Fruit fly (Drosophila melanogaster) whole organism, embryonic: ENCODE data around the gene alien.

ENCODE experiments used
- CG11093 ChIP-seq: fragments of 200-800 bp; sonication (Bioruptor generic); IDR thresholded peaks from 3 replicates; pipeline ENCODE4 v1.3.6; 2022; ENCODE audit warnings: missing biosample characterization, missing genetic modification characterization
- CG12744 ChIP-seq: fragments of 200-800 bp; sonication (Bioruptor generic); optimal IDR thresholded peaks from 2 replicates; lab custom pipeline; 2016; ENCODE audit warnings: missing biosample characterization, missing genetic modification characterization
- CG12769 ChIP-seq: fragments of 200-800 bp; sonication (Bioruptor generic); optimal IDR thresholded peaks from 2 replicates; lab custom pipeline; 2019; ENCODE audit warnings: missing biosample characterization, mild to moderate bottlenecking, missing genetic modification characterization, moderate library complexity
- CG17328 ChIP-seq: fragments of 200-800 bp; sonication (Bioruptor generic); IDR thresholded peaks from 2 replicates; pipeline ENCODE4 v1.3.6; 2022; ENCODE audit warnings: missing biosample characterization, missing genetic modification characterization
- CG17359 ChIP-seq: fragments of 200-800 bp; sonication (Bioruptor generic); optimal IDR thresholded peaks from 3 replicates; lab custom pipeline; 2018; ENCODE audit warnings: missing biosample characterization, mild to moderate bottlenecking, missing genetic modification characterization, moderate library complexity
- CG18599 ChIP-seq: fragments of 200-800 bp; sonication (Bioruptor generic); optimal IDR thresholded peaks from 3 replicates; lab custom pipeline; 2017; ENCODE audit warnings: missing biosample characterization, missing genetic modification characterization, mild to moderate bottlenecking, moderate library complexity, missing genetic modification reagents
- CG2199 ChIP-seq: fragments of 200-800 bp; sonication (Bioruptor generic); IDR thresholded peaks from 3 replicates; pipeline ENCODE4 v1.3.6; 2022; ENCODE audit warnings: missing biosample characterization, missing genetic modification characterization
- CG30020 ChIP-seq: fragments of 200-800 bp; optimal IDR thresholded peaks from 2 replicates; lab custom pipeline; 2019; ENCODE audit warnings: missing biosample characterization, mild to moderate bottlenecking, missing genetic modification characterization, moderate library complexity
- CG31365 ChIP-seq: fragments of 200-800 bp; sonication (Bioruptor generic); optimal IDR thresholded peaks from 2 replicates; lab custom pipeline; 2018; ENCODE audit warnings: missing biosample characterization, mild to moderate bottlenecking, missing genetic modification characterization
- CG3838 ChIP-seq: fragments of 200-800 bp; sonication (Bioruptor generic); optimal IDR thresholded peaks from 3 replicates; lab custom pipeline; 2016; ENCODE audit warnings: missing biosample characterization, missing genetic modification characterization
- CG4820 ChIP-seq: fragments of 200-800 bp; sonication (Bioruptor generic); optimal IDR thresholded peaks from 3 replicates; lab custom pipeline; 2016; ENCODE audit warnings: missing biosample characterization, missing genetic modification characterization
- CG6683 ChIP-seq: fragments of 200-800 bp; sonication (Bioruptor generic); optimal IDR thresholded peaks from 2 replicates; lab custom pipeline; 2017; ENCODE audit warnings: missing biosample characterization, mild to moderate bottlenecking, missing genetic modification characterization, missing genetic modification reagents
- CG7556 ChIP-seq: fragments of 200-800 bp; sonication (Bioruptor generic); optimal IDR thresholded peaks from 2 replicates; lab custom pipeline; 2017; ENCODE audit warnings: missing biosample characterization, mild to moderate bottlenecking, missing genetic modification characterization
- CG7839 ChIP-seq: fragments of 200-800 bp; sonication (Bioruptor generic); optimal IDR thresholded peaks from 3 replicates; lab custom pipeline; 2018; ENCODE audit warnings: missing biosample characterization, mild to moderate bottlenecking, missing genetic modification characterization, moderate library complexity
- CG9876 ChIP-seq: fragments of 200-800 bp; sonication (Bioruptor generic); optimal IDR thresholded peaks from 2 replicates; lab custom pipeline; 2016; ENCODE audit warnings: missing biosample characterization, missing genetic modification characterization
- HLHmδ ChIP-seq: fragments of 200-800 bp; sonication (Bioruptor generic); optimal IDR thresholded peaks from 2 replicates; lab custom pipeline; 2018; ENCODE audit warnings: missing biosample characterization, mild to moderate bottlenecking, missing genetic modification characterization, moderate library complexity
- Hey ChIP-seq: fragments of 200-800 bp; sonication (Bioruptor generic); optimal IDR thresholded peaks from 3 replicates; lab custom pipeline; 2018; ENCODE audit warnings: missing biosample characterization, mild to moderate bottlenecking, missing genetic modification characterization
- HmgZ ChIP-seq: fragments of 200-800 bp; sonication (Bioruptor generic); optimal IDR thresholded peaks from 2 replicates; lab custom pipeline; 2018; ENCODE audit warnings: missing biosample characterization, mild to moderate bottlenecking, missing genetic modification characterization
- Hmr ChIP-seq: fragments of 200-800 bp; sonication (Bioruptor generic); optimal IDR thresholded peaks from 3 replicates; lab custom pipeline; 2017; ENCODE audit warnings: mild to moderate bottlenecking, missing biosample characterization, missing genetic modification reagents, missing genetic modification characterization
- Hsf ChIP-seq: fragments of 200-800 bp; sonication (Bioruptor generic); optimal IDR thresholded peaks from 3 replicates; lab custom pipeline; 2016; ENCODE audit warnings: missing biosample characterization, missing genetic modification characterization
- Jarid2 ChIP-seq: fragments of 200-800 bp; sonication (Bioruptor generic); optimal IDR thresholded peaks from 3 replicates; lab custom pipeline; 2017; ENCODE audit warnings: mild to moderate bottlenecking, missing biosample characterization, missing genetic modification reagents, missing genetic modification characterization
- Kr ChIP-seq: fragments of 200-800 bp; sonication (Bioruptor generic); optimal IDR thresholded peaks from 2 replicates; lab custom pipeline; 2017; ENCODE audit warnings: missing biosample characterization, mild to moderate bottlenecking, missing genetic modification characterization
- MBD-R2 ChIP-seq: fragments of 200-800 bp; sonication (Bioruptor generic); IDR thresholded peaks from 2 replicates; pipeline ENCODE4 v1.3.6; 2022; ENCODE audit warnings: missing biosample characterization, missing genetic modification characterization
- Max ChIP-seq: fragments of 200-800 bp; sonication (Bioruptor generic); optimal IDR thresholded peaks from 2 replicates; lab custom pipeline; 2016; ENCODE audit warnings: missing biosample characterization, mild to moderate bottlenecking, missing genetic modification characterization
- NC2α ChIP-seq: fragments of 200-800 bp; sonication (Bioruptor generic); optimal IDR thresholded peaks from 2 replicates; lab custom pipeline; 2016; ENCODE audit warnings: missing biosample characterization, missing genetic modification characterization
- Pdp1 ChIP-seq, 2 experiments: fragments of 200-800 bp; sonication (Bioruptor generic); optimal IDR thresholded peaks; 3 replicates each; lab custom pipeline; 2016; ENCODE audit warnings: missing biosample characterization in 2 of 2, missing genetic modification characterization in 2 of 2, mild to moderate bottlenecking in 1 of 2, moderate library complexity in 1 of 2
- Sox100B ChIP-seq: fragments of 200-800 bp; sonication (Bioruptor generic); optimal IDR thresholded peaks from 3 replicates; lab custom pipeline; 2018; ENCODE audit warnings: missing biosample characterization, mild to moderate bottlenecking, missing genetic modification characterization
- Ssrp ChIP-seq: fragments of 200-800 bp; sonication (Bioruptor generic); optimal IDR thresholded peaks from 2 replicates; lab custom pipeline; 2018; ENCODE audit warnings: missing biosample characterization, mild to moderate bottlenecking, missing genetic modification characterization, moderate library complexity
- Trl ChIP-seq, 3 experiments: fragments of >200 bp in 2 of 3; fragments of 200-800 bp in 1 of 3; sonication (Bioruptor generic) in 1 of 3; optimal IDR thresholded peaks; 2 replicates in 1 of 3; 3 replicates in 2 of 3; lab custom pipeline; 2016 to 2017; ENCODE audit warnings: missing biosample characterization in 1 of 3, missing genetic modification characterization in 1 of 3
- bbx ChIP-seq: fragments of 200-800 bp; sonication (Bioruptor generic); IDR thresholded peaks from 2 replicates; pipeline ENCODE4 v1.3.6; 2022; ENCODE audit warnings: missing biosample characterization, missing genetic modification characterization; ENCODE audit not compliant: partially characterized antibody
- cg ChIP-seq: fragments of 200-800 bp; sonication (Bioruptor generic); optimal IDR thresholded peaks from 3 replicates; lab custom pipeline; 2019; ENCODE audit warnings: missing biosample characterization, mild to moderate bottlenecking, missing genetic modification characterization, moderate library complexity
- crc ChIP-seq: fragments of 200-800 bp; sonication (Bioruptor generic); optimal IDR thresholded peaks from 2 replicates; lab custom pipeline; 2016; ENCODE audit warnings: missing biosample characterization, missing genetic modification characterization
- crol ChIP-seq: fragments of 200-800 bp; sonication (Bioruptor generic); IDR thresholded peaks from 2 replicates; pipeline ENCODE4 v1.3.6; 2022; ENCODE audit warnings: missing biosample characterization, missing genetic modification characterization
- cwo ChIP-seq: fragments of 200-800 bp; sonication (Bioruptor generic); optimal IDR thresholded peaks from 3 replicates; lab custom pipeline; 2017; ENCODE audit warnings: missing biosample characterization, missing genetic modification characterization, mild to moderate bottlenecking, moderate library complexity, missing genetic modification reagents
- ems ChIP-seq: fragments of 200-800 bp; sonication (Bioruptor generic); optimal IDR thresholded peaks from 3 replicates; lab custom pipeline; 2016; ENCODE audit warnings: missing biosample characterization, missing genetic modification characterization
- gsb ChIP-seq: fragments of 200-800 bp; sonication (Bioruptor generic); IDR thresholded peaks from 2 replicates; pipeline ENCODE4 v1.3.6; 2022; ENCODE audit warnings: missing biosample characterization, missing genetic modification characterization
- hth ChIP-seq: fragments of >200 bp; optimal IDR thresholded peaks from 2 replicates; lab custom pipeline; 2017; ENCODE audit warnings: inconsistent platforms
- lab ChIP-seq: fragments of 200-800 bp; sonication (Bioruptor generic); optimal IDR thresholded peaks from 3 replicates; lab custom pipeline; 2017; ENCODE audit warnings: missing biosample characterization, missing genetic modification characterization, mild to moderate bottlenecking, moderate library complexity, missing genetic modification reagents
- lbe ChIP-seq: fragments of 200-800 bp; sonication (Bioruptor generic); optimal IDR thresholded peaks from 2 replicates; lab custom pipeline; 2016; ENCODE audit warnings: missing biosample characterization, mild to moderate bottlenecking, missing genetic modification characterization
- nerfin-2 ChIP-seq: fragments of 200-800 bp; sonication (Bioruptor generic); IDR thresholded peaks from 2 replicates; pipeline ENCODE4 v1.3.6; 2022; ENCODE audit warnings: missing biosample characterization, missing genetic modification characterization; ENCODE audit not compliant: partially characterized antibody
- oc ChIP-seq: fragments of 200-800 bp; sonication (Bioruptor generic); optimal IDR thresholded peaks from 2 replicates; lab custom pipeline; 2018; ENCODE audit warnings: missing biosample characterization, mild to moderate bottlenecking, missing genetic modification characterization, moderate library complexity
- org-1 ChIP-seq: fragments of 200-800 bp; sonication (Bioruptor generic); optimal IDR thresholded peaks from 2 replicates; lab custom pipeline; 2017; ENCODE audit warnings: missing biosample characterization, missing genetic modification characterization
- ranshi ChIP-seq: fragments of 200-800 bp; sonication (Bioruptor generic); IDR thresholded peaks from 2 replicates; pipeline ENCODE4 v1.3.6; 2022; ENCODE audit warnings: missing biosample characterization, missing genetic modification characterization
- sd ChIP-seq: fragments of 200-800 bp; sonication (Bioruptor generic); optimal IDR thresholded peaks from 3 replicates; lab custom pipeline; 2018; ENCODE audit warnings: missing biosample characterization, mild to moderate bottlenecking, missing genetic modification characterization, moderate library complexity
- sug ChIP-seq: fragments of 200-800 bp; optimal IDR thresholded peaks from 2 replicates; lab custom pipeline; 2019; ENCODE audit warnings: missing biosample characterization, mild to moderate bottlenecking, missing genetic modification characterization, moderate library complexity
- toy ChIP-seq: fragments of 200-800 bp; sonication (Bioruptor generic); IDR thresholded peaks from 2 replicates; pipeline ENCODE4 v1.3.6; 2022; ENCODE audit warnings: missing biosample characterization, missing genetic modification characterization
- ttk ChIP-seq: fragments of 200-800 bp; sonication (Bioruptor generic); IDR thresholded peaks from 2 replicates; pipeline ENCODE4 v2.1.2; 2022; ENCODE audit warnings: missing biosample characterization, missing genetic modification characterization
- tup ChIP-seq: fragments of 200-800 bp; sonication (Bioruptor generic); optimal IDR thresholded peaks from 2 replicates; lab custom pipeline; 2016; ENCODE audit warnings: missing biosample characterization, mild to moderate bottlenecking, missing genetic modification characterization, moderate library complexity
- twi ChIP-seq: fragments of 200-800 bp; optimal IDR thresholded peaks from 2 replicates; lab custom pipeline; 2019; ENCODE audit warnings: missing biosample characterization, mild to moderate bottlenecking, missing genetic modification characterization, moderate library complexity
- vvl ChIP-seq: fragments of 200-800 bp; sonication (Bioruptor generic); IDR thresholded peaks from 2 replicates; pipeline ENCODE4 v1.3.6; 2022; ENCODE audit warnings: missing biosample characterization, missing genetic modification characterization

Gene alien

dm6 chr2L:8989037-8989591 is 8.1 kb downstream of the alien start, which contains the start of gene rost:
Gene rost (minus strand): TSS chr2L:8989539.
- no peak for TF ChIP-seq tup (GFP tag; lab: Kevin White, UChicago)
- TF ChIP-seq CG18599 (GFP tag; lab: Kevin White, UChicago), result peak; percentile 49
- TF ChIP-seq org-1 (GFP tag; lab: Kevin White, UChicago), result no peak
- 0 out of 2 replicates have a peak, but pooled peaks have one; percentile 7 for TF ChIP-seq MBD-R2 (GFP tag; lab: Robert Waterston, UW)
- TF ChIP-seq CG17328 (GFP tag; lab: Robert Waterston, UW), result no peak
- no peak for TF ChIP-seq Ssrp (tag; lab: Kevin White, UChicago)
- peak; percentile 40 for TF ChIP-seq cwo
- TF ChIP-seq CG6683 (GFP tag; lab: Kevin White, UChicago), result no peak
- no peak for TF ChIP-seq CG17359 (tag; lab: Kevin White, UChicago)
- no peak for TF ChIP-seq CG11093 (GFP tag; lab: Robert Waterston, UW)
- TF ChIP-seq Jarid2 (GFP tag; lab: Kevin White, UChicago), result peak; percentile 41
- TF ChIP-seq CG12744 (GFP tag; lab: Kevin White, UChicago), result no peak
- TF ChIP-seq Kr (GFP tag; lab: Kevin White, UChicago), result no peak
- no peak for TF ChIP-seq CG9876
- TF ChIP-seq Hsf (GFP tag; lab: Kevin White, UChicago), result no peak
- TF ChIP-seq CG31365 (tag; lab: Kevin White, UChicago), result no peak
- no peak for TF ChIP-seq CG3838
- TF ChIP-seq ems (GFP tag; lab: Kevin White, UChicago), result no peak
- no peak for TF ChIP-seq HLHmδ (GFP tag; lab: Kevin White, UChicago)
- no peak for TF ChIP-seq CG4820 (GFP tag; lab: Kevin White, UChicago)
- peak; percentile 44 for TF ChIP-seq HmgZ (tag; lab: Kevin White, UChicago)
- no peak for TF ChIP-seq CG7556 (GFP tag; lab: Kevin White, UChicago)
- TF ChIP-seq lab (GFP tag; lab: Kevin White, UChicago), result peak; percentile 25
- no peak for TF ChIP-seq Sox100B (GFP tag; lab: Kevin White, UChicago)
- no peak for TF ChIP-seq crc (GFP tag; lab: Kevin White, UChicago)
- TF ChIP-seq toy (GFP tag; lab: Robert Waterston, UW), result no peak
- peak; percentile 54 for TF ChIP-seq lbe (GFP tag; lab: Kevin White, UChicago)
- TF ChIP-seq CG2199 (GFP tag; lab: Robert Waterston, UW), result 0 out of 3 replicates have a peak, but pooled peaks have one; percentile 22
- TF ChIP-seq bbx (GFP tag; lab: Robert Waterston, UW), result no peak
- no peak for TF ChIP-seq gsb (GFP tag; lab: Robert Waterston, UW)
- peak; percentile 11 to 57 for TF ChIP-seq Trl (optimal IDR thresholded peaks at IDR 0.05; lab: Kevin White, UChicago)
- no peak for TF ChIP-seq Trl (GFP tag; optimal IDR thresholded peaks at IDR 0.05; lab: Kevin White, UChicago)
- TF ChIP-seq crol (GFP tag; lab: Robert Waterston, UW), result peak; percentile 60
- TF ChIP-seq CG30020 (tag; lab: Kevin White, UChicago), result no peak
- peak; percentile 86 for TF ChIP-seq sug (tag; lab: Kevin White, UChicago)
- TF ChIP-seq sd, result peak; percentile 3
- no peak for TF ChIP-seq oc (tag; lab: Kevin White, UChicago)
- TF ChIP-seq vvl (GFP tag; lab: Robert Waterston, UW), result no peak
- no peak for TF ChIP-seq twi
- no peak for TF ChIP-seq ranshi (GFP tag; lab: Robert Waterston, UW)
- TF ChIP-seq Pdp1 (GFP tag; optimal IDR thresholded peaks at IDR 0.05; lab: Kevin White, UChicago), result peak in 1 of 2 experiments; percentile 69
- TF ChIP-seq CG7839 (tag; lab: Kevin White, UChicago), result no peak
- TF ChIP-seq hth, result no peak
- no peak for TF ChIP-seq ttk (GFP tag; lab: Robert Waterston, UW)
- peak; percentile 22 for TF ChIP-seq cg (GFP tag; lab: Kevin White, UChicago)
- TF ChIP-seq Max, result no peak
- TF ChIP-seq Hmr, result no peak
- no peak for TF ChIP-seq NC2α (GFP tag; lab: Kevin White, UChicago)
- no peak for TF ChIP-seq nerfin-2 (GFP tag; lab: Robert Waterston, UW)
- peak; percentile 82 for TF ChIP-seq Hey
- peak; percentile 94 for TF ChIP-seq CG12769 (tag; lab: Kevin White, UChicago)
